Worm (Caenorhabditis elegans): ENCODE measurements around the gene nhr-110.

- TF ChIP-seq nhr-12 (tag; optimal IDR thresholded peaks at IDR 0.05) (no peak), unc-62 (GFP tag; optimal IDR thresholded peaks at IDR 0.05) (no peak), bed-3 (GFP tag; optimal IDR thresholded peaks at IDR 0.05) (no peak), lsy-2 (tag; optimal IDR thresholded peaks at IDR 0.05) (no peak), cnd-1 (tag; optimal IDR thresholded peaks at IDR 0.05) (no peak), ztf-11 (tag; optimal IDR thresholded peaks at IDR 0.05) (no peak), nhr-76 (tag; optimal IDR thresholded peaks at IDR 0.05) (no peak), unc-39 (tag; optimal IDR thresholded peaks at IDR 0.05) (no peak), snpc-4 (tag; optimal IDR thresholded peaks at IDR 0.05) (no peak), sptf-1 (tag; optimal IDR thresholded peaks at IDR 0.05) (no peak), elt-1 (tag; optimal IDR thresholded peaks at IDR 0.05; ENCODE audit: borderline replicate concordance, insufficient read depth) (no peak)
Observed at ce11 chrV:1607790-1608189, 16.4 kb downstream of the nhr-110 start, which contains the start of gene nhr-178.

Measured in whole organism, mixed stage, embryonic.